Fruit fly (Drosophila melanogaster): Measurements from ENCODE around the gene rux.

Gene rux

dm6 chrX:6024638-6025037 is 13.0 kb downstream of the rux start (continued):
- TF ChIP-seq CG3281 (GFP tag; optimal IDR thresholded peaks at IDR 0.05) (no peak), Dp (GFP tag; optimal IDR thresholded peaks at IDR 0.05) (no peak), B-H2 (GFP tag; optimal IDR thresholded peaks at IDR 0.05) (no peak), eve (GFP tag; optimal IDR thresholded peaks at IDR 0.05) (no peak), vfl (GFP tag; optimal IDR thresholded peaks at IDR 0.05) (peak; percentile 4), CG31224 (GFP tag; IDR thresholded peaks at IDR 0.05) (no peak), CG13296 (GFP tag; optimal IDR thresholded peaks at IDR 0.05) (no peak), sens-2 (GFP tag; IDR thresholded peaks at IDR 0.05) (no peak), btn (GFP tag; optimal IDR thresholded peaks at IDR 0.05) (peak; percentile 32), CG15073 (GFP tag; optimal IDR thresholded peaks at IDR 0.05) (no peak), gcm (GFP tag; optimal IDR thresholded peaks at IDR 0.05) (peak; percentile 43), Usf (GFP tag; optimal IDR thresholded peaks at IDR 0.05) (peak; percentile 17), CG14050 (GFP tag; IDR thresholded peaks at IDR 0.05) (no peak), CG7928 (GFP tag; optimal IDR thresholded peaks at IDR 0.05) (no peak), CG10274 (GFP tag; optimal IDR thresholded peaks at IDR 0.05) (no peak), Kr (GFP tag; optimal IDR thresholded peaks at IDR 0.05) (peak; percentile 66), Mad (GFP tag; optimal IDR thresholded peaks at IDR 0.05) (no peak), ara (GFP tag; IDR thresholded peaks at IDR 0.05) (peak; percentile 76; the same call in 1 of the 2 replicates), nmo (GFP tag; optimal IDR thresholded peaks at IDR 0.05) (peak; percentile 51), dati (GFP tag; IDR thresholded peaks at IDR 0.05) (no peak), CG9609 (GFP tag; optimal IDR thresholded peaks at IDR 0.05) (peak; percentile 51), bab2 (GFP tag; optimal IDR thresholded peaks at IDR 0.05) (peak; percentile 35), fd96Cb (tag; optimal IDR thresholded peaks at IDR 0.05) (peak; percentile 50), CG11247 (GFP tag; IDR thresholded peaks at IDR 0.05) (no peak), Drgx (GFP tag; IDR thresholded peaks at IDR 0.05) (no peak), Xbp1 (GFP tag; optimal IDR thresholded peaks at IDR 0.05) (peak; percentile 64), Dad (GFP tag; optimal IDR thresholded peaks at IDR 0.05) (no peak), dpn (GFP tag; optimal IDR thresholded peaks at IDR 0.05) (peak in 1 of 2 experiments; percentile 45), Hr78 (GFP tag; optimal IDR thresholded peaks at IDR 0.05) (peak in 1 of 2 experiments; percentile 68), CG15696 (tag; optimal IDR thresholded peaks at IDR 0.05) (peak; percentile 57), CG4282 (GFP tag; optimal IDR thresholded peaks at IDR 0.05) (no peak), Atf3 (GFP tag; optimal IDR thresholded peaks at IDR 0.05) (peak; percentile 41), CG11456 (GFP tag; IDR thresholded peaks at IDR 0.05) (0 out of 3 replicates have a peak, but pooled peaks have one; percentile 41), Hey (tag; optimal IDR thresholded peaks at IDR 0.05) (no peak), CG7963 (GFP tag; IDR thresholded peaks at IDR 0.05; ENCODE audit: partially characterized antibody) (no peak), sna (GFP tag; IDR thresholded peaks at IDR 0.05; ENCODE audit: partially characterized antibody) (no peak), MESR4 (GFP tag; optimal IDR thresholded peaks at IDR 0.05) (no peak), psq (GFP tag; optimal IDR thresholded peaks at IDR 0.05) (no peak), CG6175 (GFP tag; IDR thresholded peaks at IDR 0.05) (no peak), ac (GFP tag; optimal IDR thresholded peaks at IDR 0.05) (no peak), CG8478 (optimal IDR thresholded peaks at IDR 0.05) (no peak), gfzf (GFP tag; optimal IDR thresholded peaks at IDR 0.05) (no peak), CG42726 (GFP tag; IDR thresholded peaks at IDR 0.05; ENCODE audit: partially characterized antibody) (no peak), TFAM (GFP tag; optimal IDR thresholded peaks at IDR 0.05) (no peak), CG6689 (GFP tag; IDR thresholded peaks at IDR 0.05) (peak; percentile 55), trem (tag; optimal IDR thresholded peaks at IDR 0.05) (peak; percentile 42), ci (GFP tag; IDR thresholded peaks at IDR 0.05) (peak; percentile 56; the same call in 1 of the 3 replicates), Aef1 (GFP tag; IDR thresholded peaks at IDR 0.05) (no peak), tin (GFP tag; optimal IDR thresholded peaks at IDR 0.05) (peak; percentile 53), tgo (GFP tag; IDR thresholded peaks at IDR 0.05) (peak; percentile 42; the same call in 1 of the 3 replicates), peb (GFP tag; IDR thresholded peaks at IDR 0.05) (peak; percentile 25; the same call in 1 of the 2 replicates), CG7556 (GFP tag; optimal IDR thresholded peaks at IDR 0.05) (peak; percentile 43)

Measured in whole organism, embryonic.